Fruit fly (Drosophila melanogaster) whole organism, embryonic: Measurements from ENCODE around the gene CG18135.

Source experiments
- CG10543 ChIP-seq: fragments of 200-800 bp; sonication (Bioruptor generic); optimal IDR thresholded peaks from 3 replicates; lab custom pipeline; 2017; ENCODE audit warnings: missing biosample characterization, mild to moderate bottlenecking, missing genetic modification characterization, moderate library complexity
- CG1647 ChIP-seq: fragments of 200-800 bp; sonication (Bioruptor generic); optimal IDR thresholded peaks from 3 replicates; lab custom pipeline; 2016; ENCODE audit warnings: missing biosample characterization, missing genetic modification characterization
- CG17829 ChIP-seq: fragments of 200-800 bp; optimal IDR thresholded peaks from 2 replicates; lab custom pipeline; 2019; ENCODE audit warnings: missing biosample characterization, mild to moderate bottlenecking, missing genetic modification characterization, moderate library complexity
- CG31224 ChIP-seq: fragments of 200-800 bp; sonication (Bioruptor generic); IDR thresholded peaks from 2 replicates; pipeline ENCODE4 v1.3.6; 2022; ENCODE audit warnings: missing biosample characterization, missing genetic modification characterization
- CG7963 ChIP-seq: fragments of 200-800 bp; sonication (Bioruptor generic); IDR thresholded peaks from 3 replicates; pipeline ENCODE4 v1.3.6; 2022; ENCODE audit warnings: missing biosample characterization, missing genetic modification characterization; ENCODE audit not compliant: partially characterized antibody
- Hand ChIP-seq: fragments of 200-800 bp; sonication (Bioruptor generic); optimal IDR thresholded peaks from 2 replicates; lab custom pipeline; 2017; ENCODE audit warnings: mild to moderate bottlenecking, missing biosample characterization, missing genetic modification reagents, missing genetic modification characterization
- MTF-1 ChIP-seq: fragments of 200-800 bp; sonication (Bioruptor generic); optimal IDR thresholded peaks from 2 replicates; lab custom pipeline; 2018; ENCODE audit warnings: missing biosample characterization, mild to moderate bottlenecking, missing genetic modification characterization, borderline replicate concordance
- YL-1 ChIP-seq: fragments of 200-800 bp; sonication (Bioruptor generic); optimal IDR thresholded peaks from 3 replicates; lab custom pipeline; 2017; ENCODE audit warnings: missing biosample characterization, mild to moderate bottlenecking, missing genetic modification characterization
- gro ChIP-seq: fragments of 200-800 bp; sonication (Bioruptor generic); optimal IDR thresholded peaks from 2 replicates; lab custom pipeline; 2016; ENCODE audit warnings: missing biosample characterization, missing genetic modification characterization
- insv ChIP-seq, 2 experiments: fragments of 200-800 bp; sonication (Bioruptor generic); optimal IDR thresholded peaks; 3 replicates each; lab custom pipeline; 2016 to 2018; ENCODE audit warnings: missing biosample characterization in 2 of 2, missing genetic modification characterization in 2 of 2

- TF ChIP-seq insv (GFP tag; optimal IDR thresholded peaks at IDR 0.05; lab: Kevin White, UChicago) (no peak), MTF-1 (no peak), CG31224 (GFP tag; lab: Robert Waterston, UW) (no peak), YL-1 (GFP tag; lab: Kevin White, UChicago) (no peak), CG7963 (no peak), CG10543 (GFP tag; lab: Kevin White, UChicago) (no peak), gro (GFP tag; lab: Kevin White, UChicago) (no peak), CG17829 (tag; lab: Kevin White, UChicago) (no peak), CG1647 (GFP tag; lab: Kevin White, UChicago) (no peak), Hand (GFP tag; lab: Kevin White, UChicago) (no peak)
Observed at dm6 chr3L:19031858-19032257, 33.8 kb upstream of the CG18135 start.
